Fruit fly (Drosophila melanogaster) Kc167 (cell line): ENCODE results near the gene CG5111.

Experiments
- Sin3A ChIP-seq: fragments of >200 bp; optimal IDR thresholded peaks from 2 replicates; lab custom pipeline; 2018; ENCODE audit warnings: missing external identifiers
- h ChIP-seq: fragments of >200 bp; optimal IDR thresholded peaks from 3 replicates; lab custom pipeline; 2018; ENCODE audit warnings: missing external identifiers
- insv ChIP-seq: fragments of >200 bp; optimal IDR thresholded peaks from 3 replicates; lab custom pipeline; 2018; ENCODE audit warnings: missing external identifiers
- psq ChIP-seq: fragments of >200 bp; optimal IDR thresholded peaks from 2 replicates; lab custom pipeline; 2017; ENCODE audit warnings: missing external identifiers

DNA sequence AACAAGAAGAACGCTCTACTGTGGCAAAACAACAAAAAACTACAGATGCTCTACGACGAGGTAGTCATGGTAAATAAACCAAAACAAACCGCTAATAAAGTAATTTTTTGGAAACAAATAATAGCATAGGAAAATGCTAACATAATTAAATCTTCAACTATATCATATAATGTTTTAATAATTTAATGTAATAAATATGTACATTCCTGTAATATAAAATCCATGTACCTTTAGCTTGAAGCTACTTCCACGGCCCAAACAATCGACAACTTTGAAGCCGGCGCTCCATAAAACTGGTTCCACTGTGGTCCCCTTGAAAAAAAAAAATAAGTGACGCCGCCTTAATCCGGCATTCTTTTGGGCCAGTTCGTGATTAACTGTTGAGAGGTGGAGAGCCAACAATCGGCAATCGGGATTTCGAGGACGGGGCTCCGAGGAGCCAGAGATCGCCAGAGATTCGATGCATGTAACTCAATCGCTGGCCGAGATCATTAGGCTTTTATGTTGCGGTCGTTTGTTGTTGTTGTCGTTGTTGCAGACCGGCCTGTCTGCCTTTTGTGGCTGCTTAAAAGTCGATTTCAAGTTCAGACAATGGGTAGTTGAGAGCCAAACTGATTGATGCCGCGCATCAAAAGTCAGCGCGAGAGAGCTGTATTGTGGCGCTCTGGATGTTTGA is 43.3 kb upstream of the CG5111 start:
- no peak for TF ChIP-seq Sin3A
- TF ChIP-seq psq (lab: Kevin White, UChicago), result no peak
- no peak for TF ChIP-seq insv (lab: Kevin White, UChicago)
- no peak for TF ChIP-seq h (lab: Kevin White, UChicago)
